Worm (Caenorhabditis elegans) whole organism, L2 larva: ENCODE measurements around the gene Y53F4B.9.

ENCODE experiments used
- ZK546.5 ChIP-seq: sonication (generic microtip); optimal IDR thresholded peaks from 2 replicates; lab custom pipeline; 2017; ENCODE audit warnings: missing biosample characterization, missing genetic modification characterization
- alr-1 ChIP-seq: fragments of 150-350 bp; optimal IDR thresholded peaks from 2 replicates; lab custom pipeline; 2014; ENCODE audit warnings: missing biosample characterization, missing genetic modification characterization
- ama-1 ChIP-seq: fragments of 150-350 bp; optimal IDR thresholded peaks from 2 replicates; lab custom pipeline; 2018; ENCODE audit warnings: inconsistent platforms
- blmp-1 ChIP-seq: sonication (generic microtip); optimal IDR thresholded peaks from 2 replicates; lab custom pipeline; 2017; ENCODE audit warnings: missing genetic modification characterization, mild to moderate bottlenecking, missing compliant biosample characterization, antibody characterized with exemption, moderate library complexity; ENCODE audit not compliant: insufficient read depth
- dmd-4 ChIP-seq: sonication (generic microtip); optimal IDR thresholded peaks from 2 replicates; lab custom pipeline; 2017; ENCODE audit warnings: missing biosample characterization, missing genetic modification characterization
- lin-11 ChIP-seq: fragments of 150-350 bp; sonication (generic microtip); optimal IDR thresholded peaks from 2 replicates; lab custom pipeline; 2014; ENCODE audit warnings: missing biosample characterization, missing genetic modification characterization, inconsistent platforms, mixed read lengths
- lin-13 ChIP-seq: fragments of 150-350 bp; optimal IDR thresholded peaks from 2 replicates; lab custom pipeline; 2014; ENCODE audit warnings: missing biosample characterization, missing genetic modification reagents, missing genetic modification characterization
- mab-5 ChIP-seq: fragments of 150-350 bp; optimal IDR thresholded peaks from 2 replicates; lab custom pipeline; 2014; ENCODE audit warnings: missing biosample characterization, missing genetic modification characterization
- mbf-1 ChIP-seq: sonication (generic microtip); optimal IDR thresholded peaks from 2 replicates; lab custom pipeline; 2017; ENCODE audit warnings: missing biosample characterization, missing genetic modification characterization
- mdl-1 ChIP-seq, 2 experiments: fragments of 150-350 bp in 1 of 2; sonication (generic microtip) in 1 of 2; optimal IDR thresholded peaks; 2 replicates each; lab custom pipeline; 2017; ENCODE audit warnings: missing biosample characterization in 2 of 2, missing genetic modification characterization in 2 of 2
- nhr-12 ChIP-seq: fragments of 150-350 bp; optimal IDR thresholded peaks from 2 replicates; lab custom pipeline; 2014; ENCODE audit warnings: missing biosample characterization, missing genetic modification characterization
- nhr-237 ChIP-seq: fragments of 150-350 bp; optimal IDR thresholded peaks from 2 replicates; lab custom pipeline; 2014; ENCODE audit warnings: missing biosample characterization, missing genetic modification characterization
- nhr-6 ChIP-seq: fragments of 150-350 bp; optimal IDR thresholded peaks from 2 replicates; lab custom pipeline; 2014; ENCODE audit warnings: missing biosample characterization, missing genetic modification characterization
- sma-9 ChIP-seq, 2 experiments: fragments of 150-350 bp in 1 of 2; sonication (generic microtip) in 1 of 2; optimal IDR thresholded peaks; 2 replicates each; lab custom pipeline; 2014 to 2016; ENCODE audit warnings: missing genetic modification characterization in 2 of 2, mild to moderate bottlenecking in 1 of 2, missing biosample characterization in 1 of 2, missing compliant biosample characterization in 1 of 2, missing genetic modification reagents in 1 of 2, moderate library complexity in 1 of 2

DNA sequence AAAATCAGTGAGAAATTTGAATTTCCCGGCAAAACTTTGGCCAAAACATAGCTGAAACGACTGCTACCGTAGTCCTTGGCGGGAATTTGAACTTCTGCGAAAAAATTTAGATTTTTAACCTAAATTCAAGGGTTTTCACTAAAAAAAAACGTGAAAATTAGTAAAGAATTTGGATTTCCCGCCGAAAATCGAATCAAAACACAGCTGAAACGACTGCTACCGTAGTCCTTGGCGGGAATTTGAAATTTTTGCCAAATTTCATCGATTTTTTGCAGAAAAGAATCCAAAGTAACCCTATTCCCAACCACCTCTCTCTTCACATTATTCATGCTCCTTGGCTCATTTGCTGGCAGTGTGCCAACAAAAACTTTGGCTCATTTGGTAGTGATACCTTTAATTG is 14.9 kb upstream of the Y53F4B.9 start:
- TF ChIP-seq nhr-237 (tag; lab: Kevin White, UChicago) (no peak), mdl-1 (tag; optimal IDR thresholded peaks at IDR 0.05; lab: Kevin White, UChicago) (no peak), mab-5 (no peak), alr-1 (tag; lab: Kevin White, UChicago) (no peak), nhr-6 (tag; lab: Kevin White, UChicago) (no peak), nhr-12 (tag; lab: Kevin White, UChicago) (no peak), ama-1 (lab: Kevin White, UChicago) (no peak), lin-11 (tag; lab: Kevin White, UChicago) (no peak), mbf-1 (tag; lab: Kevin White, UChicago) (no peak), sma-9 (GFP tag; optimal IDR thresholded peaks at IDR 0.05; lab: Kevin White, UChicago) (no peak), sma-9 (tag; optimal IDR thresholded peaks at IDR 0.05; lab: Kevin White, UChicago) (no peak), lin-13 (GFP tag; lab: Kevin White, UChicago) (no peak), ZK546.5 (tag; lab: Kevin White, UChicago) (no peak), dmd-4 (no peak), blmp-1 (tag; lab: Kevin White, UChicago) (no peak)
